Fruit fly (Drosophila melanogaster): ENCODE measurements around the gene Nhe1.

The Nhe1 gene

DNA sequence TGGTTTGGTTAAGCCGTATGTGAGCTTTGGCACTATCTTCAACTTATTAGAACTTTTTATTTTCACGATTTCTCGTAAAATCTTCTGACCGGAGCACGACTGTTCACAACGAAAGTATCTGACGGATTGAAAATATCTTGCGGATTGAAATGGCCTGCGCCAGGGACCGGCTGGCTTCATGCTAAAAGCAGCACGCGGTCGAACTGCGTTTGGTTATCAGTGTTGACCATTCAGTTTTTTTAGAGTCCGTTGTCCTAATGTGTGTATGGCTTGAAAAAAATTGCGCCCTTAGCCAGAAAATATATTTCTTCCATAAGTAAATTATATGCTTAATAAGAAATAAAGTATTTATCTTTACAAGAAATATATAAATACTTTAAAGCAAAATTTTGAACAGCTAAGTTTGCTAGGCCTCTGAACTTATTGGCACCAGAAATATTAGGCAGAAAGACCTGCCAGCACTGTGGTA, 19.2 kb downstream of the Nhe1 start, which contains the start of gene net (continued):
- peak; percentile 67 for TF ChIP-seq Hr83 (GFP tag; optimal IDR thresholded peaks at IDR 0.05; ENCODE audit: poor library complexity, severe bottlenecking)
- TF ChIP-seq sv (GFP tag; optimal IDR thresholded peaks at IDR 0.05): peak; percentile 3

DNA sequence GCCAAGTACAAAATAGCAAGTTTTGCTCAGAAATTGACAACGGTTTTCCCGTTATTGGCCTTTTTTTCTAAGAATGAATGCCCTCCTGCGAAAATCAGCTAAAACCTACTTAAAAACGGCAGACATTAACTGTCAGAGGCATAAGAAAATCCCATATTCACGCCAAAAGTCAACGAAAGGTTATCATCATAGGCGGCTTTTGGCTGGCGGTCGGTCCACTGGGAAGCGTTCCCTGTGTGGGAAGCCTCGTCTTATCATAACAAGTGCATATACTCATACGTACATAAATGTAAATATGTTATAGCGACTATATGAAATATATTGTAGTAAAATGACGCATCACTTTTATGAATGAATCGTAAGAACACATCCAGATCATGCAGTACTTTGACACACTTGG, 20.8 kb downstream of the Nhe1 start:
- TF ChIP-seq Rel (GFP tag; optimal IDR thresholded peaks at IDR 0.05) (no peak), Rel (tag; optimal IDR thresholded peaks at IDR 0.05) (peak; percentile 88), jim (GFP tag; optimal IDR thresholded peaks at IDR 0.05) (no peak)

DNA sequence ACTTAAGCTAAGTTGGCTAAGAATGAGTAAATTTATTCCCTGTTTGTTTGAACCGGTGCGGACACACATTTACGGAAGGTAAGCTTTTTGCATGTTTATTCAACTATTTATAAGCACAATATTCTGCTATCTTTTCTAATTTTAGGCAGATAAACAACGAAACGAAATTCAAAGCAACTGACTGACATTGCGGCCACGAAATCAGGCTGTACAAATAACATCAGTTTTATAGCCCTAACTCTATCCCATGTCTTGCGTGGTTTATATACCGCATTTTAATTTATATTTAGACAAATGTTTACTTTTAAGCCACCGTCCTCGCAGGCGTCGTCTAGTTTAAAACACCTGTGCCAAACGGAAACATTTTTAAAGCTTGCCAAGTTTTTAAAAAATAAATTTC, 21.4 kb downstream of the Nhe1 start:
- TF ChIP-seq GATAd (GFP tag; optimal IDR thresholded peaks at IDR 0.05) (no peak), Mio (GFP tag; optimal IDR thresholded peaks at IDR 0.05) (no peak), usp (GFP tag; optimal IDR thresholded peaks at IDR 0.05) (no peak), h (GFP tag; optimal IDR thresholded peaks at IDR 0.05) (no peak), Dfd (GFP tag; optimal IDR thresholded peaks at IDR 0.05) (no peak), ey (GFP tag; optimal IDR thresholded peaks at IDR 0.05) (no peak), dl (GFP tag; optimal IDR thresholded peaks at IDR 0.05; ENCODE audit: insufficient read depth in 1 of 2, partially characterized antibody in 2 of 2) (no peak), sage (GFP tag; optimal IDR thresholded peaks at IDR 0.05) (no peak), Jra (GFP tag; optimal IDR thresholded peaks at IDR 0.05) (no peak), jim (GFP tag; optimal IDR thresholded peaks at IDR 0.05) (no peak), Vsx2 (GFP tag; optimal IDR thresholded peaks at IDR 0.05; ENCODE audit: partially characterized antibody) (no peak), Sp1 (GFP tag; optimal IDR thresholded peaks at IDR 0.05) (no peak), psq (GFP tag; optimal IDR thresholded peaks at IDR 0.05) (no peak), CG9705 (GFP tag; optimal IDR thresholded peaks at IDR 0.05) (no peak)

DNA sequence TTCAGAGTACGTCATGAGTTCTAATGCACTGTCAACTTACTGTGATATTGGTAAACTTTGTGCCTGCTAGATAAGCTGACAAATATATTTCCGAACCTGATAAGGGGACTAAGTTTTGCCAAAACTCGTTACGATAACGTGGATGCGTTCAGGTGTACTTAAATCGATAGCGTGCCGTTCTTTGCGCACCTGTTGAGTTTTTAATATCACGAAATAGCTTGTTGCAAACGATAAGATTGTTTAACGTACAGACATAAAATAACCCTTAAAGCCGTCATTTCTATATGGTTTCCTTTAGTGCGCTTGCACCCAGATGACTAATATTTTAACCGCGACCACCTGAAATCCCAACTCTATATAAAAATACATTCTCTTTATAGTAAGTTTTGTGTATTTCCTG, 24.5 kb downstream of the Nhe1 start:
- TF ChIP-seq foxo (GFP tag; optimal IDR thresholded peaks at IDR 0.05) (no peak), tai (GFP tag; optimal IDR thresholded peaks at IDR 0.05) (no peak), CrebA (GFP tag; optimal IDR thresholded peaks at IDR 0.05; ENCODE audit: borderline replicate concordance) (no peak), Myc (optimal IDR thresholded peaks at IDR 0.05) (no peak), Dif (GFP tag; optimal IDR thresholded peaks at IDR 0.05; ENCODE audit: partially characterized antibody) (no peak), Dfd (GFP tag; optimal IDR thresholded peaks at IDR 0.05) (no peak)

DNA sequence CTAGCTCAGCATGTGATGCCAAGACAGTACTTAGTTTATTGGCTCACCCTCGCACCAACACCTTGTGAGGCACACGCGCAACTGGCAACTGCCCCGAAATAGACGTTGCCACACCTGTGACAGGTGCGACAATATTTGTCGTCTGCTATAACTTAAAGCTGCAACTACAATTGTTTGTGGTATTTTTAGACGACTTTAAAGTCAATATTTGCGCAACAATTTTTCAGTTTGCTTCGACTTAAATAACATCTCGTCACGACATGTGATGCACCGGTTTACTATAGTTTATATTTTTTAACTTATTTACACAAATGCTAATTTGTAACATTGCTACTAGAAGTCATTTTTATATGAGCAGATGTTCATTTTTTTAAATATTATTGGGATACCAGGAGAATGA, 25.3 kb downstream of the Nhe1 start:
- TF ChIP-seq pan (optimal IDR thresholded peaks at IDR 0.05): no peak
- no peak for TF ChIP-seq CG32264 (GFP tag; optimal IDR thresholded peaks at IDR 0.05)
- no peak for TF ChIP-seq N (GFP tag; optimal IDR thresholded peaks at IDR 0.05)
- TF ChIP-seq ey (GFP tag; optimal IDR thresholded peaks at IDR 0.05): peak; percentile 5
- TF ChIP-seq Rel (GFP tag; optimal IDR thresholded peaks at IDR 0.05): peak; percentile 36
- peak; percentile 20 for TF ChIP-seq Rel (tag; optimal IDR thresholded peaks at IDR 0.05)
- TF ChIP-seq OdsH (GFP tag; optimal IDR thresholded peaks at IDR 0.05): peak; percentile 55
- TF ChIP-seq Hnf4 (GFP tag; optimal IDR thresholded peaks at IDR 0.05): peak; percentile 70
- TF ChIP-seq brk (GFP tag; optimal IDR thresholded peaks at IDR 0.05): peak; percentile 74
- TF ChIP-seq rgr (GFP tag; optimal IDR thresholded peaks at IDR 0.05): peak; percentile 69
- TF ChIP-seq Abd-B (GFP tag; optimal IDR thresholded peaks at IDR 0.05): no peak
- no peak for TF ChIP-seq Mio (GFP tag; optimal IDR thresholded peaks at IDR 0.05)
- no peak for TF ChIP-seq Dfd (GFP tag; optimal IDR thresholded peaks at IDR 0.05)
- peak; percentile 59 for TF ChIP-seq fru (GFP tag; optimal IDR thresholded peaks at IDR 0.05)
- TF ChIP-seq woc (GFP tag; optimal IDR thresholded peaks at IDR 0.05): peak; percentile 12
- TF ChIP-seq tai (GFP tag; optimal IDR thresholded peaks at IDR 0.05): peak; percentile 46
- TF ChIP-seq Myc (optimal IDR thresholded peaks at IDR 0.05): no peak
- no peak for TF ChIP-seq Hr78 (GFP tag; optimal IDR thresholded peaks at IDR 0.05)
- peak; percentile 80 for TF ChIP-seq h (GFP tag; optimal IDR thresholded peaks at IDR 0.05)
- peak; percentile 10 for TF ChIP-seq Jra (GFP tag; optimal IDR thresholded peaks at IDR 0.05)
- no peak for TF ChIP-seq GATAd (GFP tag; optimal IDR thresholded peaks at IDR 0.05)
- no peak for TF ChIP-seq jim (GFP tag; optimal IDR thresholded peaks at IDR 0.05)
- peak; percentile 56 for TF ChIP-seq Sp1 (GFP tag; optimal IDR thresholded peaks at IDR 0.05)
- no peak for TF ChIP-seq sv (GFP tag; optimal IDR thresholded peaks at IDR 0.05)
- no peak for TF ChIP-seq CrebA (GFP tag; optimal IDR thresholded peaks at IDR 0.05; ENCODE audit: borderline replicate concordance)
- TF ChIP-seq HLH106 (tag; optimal IDR thresholded peaks at IDR 0.05): peak; percentile 5
- TF ChIP-seq psq (GFP tag; optimal IDR thresholded peaks at IDR 0.05): peak; percentile 24
- TF ChIP-seq foxo (GFP tag; optimal IDR thresholded peaks at IDR 0.05): peak in 1 of 2 experiments; percentile 38
- no peak for TF ChIP-seq dsf (GFP tag; optimal IDR thresholded peaks at IDR 0.05; ENCODE audit: borderline replicate concordance)
- peak; percentile 80 for TF ChIP-seq Hr83 (GFP tag; optimal IDR thresholded peaks at IDR 0.05; ENCODE audit: poor library complexity, severe bottlenecking)
- TF ChIP-seq sage (GFP tag; optimal IDR thresholded peaks at IDR 0.05): peak; percentile 53
- TF ChIP-seq usp (GFP tag; optimal IDR thresholded peaks at IDR 0.05): no peak
- TF ChIP-seq dmrt93B (GFP tag; optimal IDR thresholded peaks at IDR 0.05): no peak
- TF ChIP-seq Vsx2 (GFP tag; optimal IDR thresholded peaks at IDR 0.05; ENCODE audit: partially characterized antibody): no peak
- TF ChIP-seq CG9705 (GFP tag; optimal IDR thresholded peaks at IDR 0.05): no peak
- TF ChIP-seq Dif (GFP tag; optimal IDR thresholded peaks at IDR 0.05; ENCODE audit: partially characterized antibody): no peak
- no peak for TF ChIP-seq lola (GFP tag; optimal IDR thresholded peaks at IDR 0.05)
- TF ChIP-seq br (GFP tag; optimal IDR thresholded peaks at IDR 0.05): peak; percentile 68
- TF ChIP-seq dl (GFP tag; optimal IDR thresholded peaks at IDR 0.05; ENCODE audit: insufficient read depth in 1 of 2, partially characterized antibody in 2 of 2): no peak
